Fruit fly (Drosophila melanogaster) whole organism, embryonic: Measurements from ENCODE around the gene Obp19a.

ENCODE experiments used
- Ada2b ChIP-seq: fragments of 200-800 bp; sonication (Bioruptor generic); IDR thresholded peaks from 2 replicates; pipeline ENCODE4 v1.3.6; 2022; ENCODE audit warnings: missing biosample characterization, missing genetic modification characterization
- Antp ChIP-seq: fragments of 200-800 bp; sonication (Bioruptor generic); optimal IDR thresholded peaks from 3 replicates; lab custom pipeline; 2016; ENCODE audit warnings: missing biosample characterization, missing genetic modification characterization
- CG10274 ChIP-seq: fragments of 200-800 bp; sonication (Bioruptor generic); optimal IDR thresholded peaks from 3 replicates; lab custom pipeline; 2017; ENCODE audit warnings: missing biosample characterization, mild to moderate bottlenecking, missing genetic modification characterization
- CG10462 ChIP-seq: fragments of 200-800 bp; sonication (Bioruptor generic); optimal IDR thresholded peaks from 2 replicates; lab custom pipeline; 2016; ENCODE audit warnings: missing biosample characterization, missing genetic modification characterization
- CG12071 ChIP-seq: fragments of 200-800 bp; sonication (Bioruptor generic); optimal IDR thresholded peaks from 3 replicates; lab custom pipeline; 2018; ENCODE audit warnings: missing biosample characterization, mild to moderate bottlenecking, missing genetic modification characterization
- CG12659 ChIP-seq: fragments of 200-800 bp; sonication (Bioruptor generic); optimal IDR thresholded peaks from 3 replicates; lab custom pipeline; 2017; ENCODE audit warnings: mild to moderate bottlenecking, missing biosample characterization, missing genetic modification reagents, missing genetic modification characterization
- CG13894 ChIP-seq: fragments of 200-800 bp; sonication (Bioruptor generic); optimal IDR thresholded peaks from 3 replicates; lab custom pipeline; 2018; ENCODE audit warnings: missing biosample characterization, mild to moderate bottlenecking, missing genetic modification characterization, moderate library complexity
- CG15601 ChIP-seq: fragments of 200-800 bp; sonication (Bioruptor generic); optimal IDR thresholded peaks from 3 replicates; lab custom pipeline; 2019; ENCODE audit warnings: missing biosample characterization, mild to moderate bottlenecking, missing genetic modification characterization, moderate library complexity
- CG1647 ChIP-seq: fragments of 200-800 bp; sonication (Bioruptor generic); optimal IDR thresholded peaks from 3 replicates; lab custom pipeline; 2016; ENCODE audit warnings: missing biosample characterization, missing genetic modification characterization
- CG16813 ChIP-seq: fragments of 200-800 bp; sonication (Bioruptor generic); IDR thresholded peaks from 3 replicates; pipeline ENCODE4 v1.3.6; 2022; ENCODE audit warnings: missing biosample characterization, missing genetic modification characterization; ENCODE audit not compliant: partially characterized antibody
- CG17186 ChIP-seq: fragments of 200-800 bp; sonication (Bioruptor generic); optimal IDR thresholded peaks from 3 replicates; lab custom pipeline; 2017; ENCODE audit warnings: missing biosample characterization, missing genetic modification reagents, missing genetic modification characterization
- CG17612 ChIP-seq: fragments of 200-800 bp; sonication (Bioruptor generic); IDR thresholded peaks from 2 replicates; pipeline ENCODE4 v1.3.6; 2022; ENCODE audit warnings: missing biosample characterization, missing genetic modification characterization
- CG17912 ChIP-seq: fragments of 200-800 bp; sonication (Bioruptor generic); optimal IDR thresholded peaks from 2 replicates; lab custom pipeline; 2018; ENCODE audit warnings: missing biosample characterization, mild to moderate bottlenecking, missing genetic modification characterization
- CG2120 ChIP-seq: fragments of 200-800 bp; sonication (Bioruptor generic); optimal IDR thresholded peaks from 3 replicates; lab custom pipeline; 2016; ENCODE audit warnings: missing biosample characterization, missing genetic modification characterization
- CG30431 ChIP-seq: fragments of 200-800 bp; sonication (Bioruptor generic); optimal IDR thresholded peaks from 2 replicates; lab custom pipeline; 2017; ENCODE audit warnings: missing biosample characterization, missing genetic modification characterization
- CG3065 ChIP-seq: fragments of 200-800 bp; sonication (Bioruptor generic); optimal IDR thresholded peaks from 2 replicates; lab custom pipeline; 2016; ENCODE audit warnings: missing biosample characterization, missing genetic modification characterization
- CG3407 ChIP-seq: fragments of 200-800 bp; sonication (Bioruptor generic); optimal IDR thresholded peaks from 2 replicates; lab custom pipeline; 2018; ENCODE audit warnings: missing biosample characterization, mild to moderate bottlenecking, missing genetic modification characterization
- CG3726 ChIP-seq: fragments of 200-800 bp; sonication (Bioruptor generic); IDR thresholded peaks from 3 replicates; pipeline ENCODE4, ENCODE4 v1.3.6; 2022; ENCODE audit warnings: missing biosample characterization, missing genetic modification characterization
- CG5245 ChIP-seq: fragments of 200-800 bp; sonication (Bioruptor generic); optimal IDR thresholded peaks from 3 replicates; lab custom pipeline; 2016; ENCODE audit warnings: missing biosample characterization, missing genetic modification characterization
- CG6791 ChIP-seq: fragments of 200-800 bp; sonication (Bioruptor generic); IDR thresholded peaks from 3 replicates; pipeline ENCODE4 v1.3.6; 2022; ENCODE audit warnings: missing biosample characterization, missing genetic modification characterization; ENCODE audit not compliant: partially characterized antibody
- CG7357 ChIP-seq: fragments of 200-800 bp; sonication (Bioruptor generic); IDR thresholded peaks from 3 replicates; pipeline ENCODE4 v1.3.6; 2022; ENCODE audit warnings: missing biosample characterization, missing genetic modification characterization
- CG7963 ChIP-seq: fragments of 200-800 bp; sonication (Bioruptor generic); IDR thresholded peaks from 3 replicates; pipeline ENCODE4 v1.3.6; 2022; ENCODE audit warnings: missing biosample characterization, missing genetic modification characterization; ENCODE audit not compliant: partially characterized antibody
- CG9817 ChIP-seq: fragments of 200-800 bp; sonication (Bioruptor generic); optimal IDR thresholded peaks from 2 replicates; lab custom pipeline; 2018; ENCODE audit warnings: missing biosample characterization, mild to moderate bottlenecking, missing genetic modification characterization, moderate library complexity
- Dp ChIP-seq: fragments of 200-800 bp; sonication (Bioruptor generic); optimal IDR thresholded peaks from 2 replicates; lab custom pipeline; 2018; ENCODE audit warnings: missing biosample characterization, mild to moderate bottlenecking, missing genetic modification characterization, moderate library complexity
- E2f1 ChIP-seq: fragments of 200-800 bp; sonication (Bioruptor generic); IDR thresholded peaks from 2 replicates; pipeline ENCODE4 v1.3.6; 2022; ENCODE audit warnings: missing biosample characterization, missing genetic modification characterization
- Elba2 ChIP-seq: fragments of 200-800 bp; sonication (Bioruptor generic); optimal IDR thresholded peaks from 3 replicates; lab custom pipeline; 2016; ENCODE audit warnings: missing biosample characterization, missing genetic modification characterization
- HHEX ChIP-seq: fragments of 200-800 bp; sonication (Bioruptor generic); optimal IDR thresholded peaks from 3 replicates; lab custom pipeline; 2017; ENCODE audit warnings: missing biosample characterization, mild to moderate bottlenecking, missing genetic modification characterization, missing genetic modification reagents
- HmgD ChIP-seq: fragments of 200-800 bp; sonication (Bioruptor generic); optimal IDR thresholded peaks from 3 replicates; lab custom pipeline; 2016; ENCODE audit warnings: missing biosample characterization, missing genetic modification characterization
- Hmx ChIP-seq: fragments of 200-800 bp; sonication (Bioruptor generic); optimal IDR thresholded peaks from 2 replicates; lab custom pipeline; 2016; ENCODE audit warnings: missing biosample characterization, missing genetic modification characterization
- Sox102F ChIP-seq: fragments of 200-800 bp; sonication (Bioruptor generic); optimal IDR thresholded peaks from 2 replicates; lab custom pipeline; 2018; ENCODE audit warnings: missing biosample characterization, mild to moderate bottlenecking, missing genetic modification characterization, moderate library complexity
- Sry-δ ChIP-seq: fragments of 200-800 bp; sonication (Bioruptor generic); optimal IDR thresholded peaks from 2 replicates; lab custom pipeline; 2016; ENCODE audit warnings: missing biosample characterization, missing genetic modification characterization
- Xbp1 ChIP-seq: fragments of 200-800 bp; sonication (Bioruptor generic); optimal IDR thresholded peaks from 3 replicates; lab custom pipeline; 2016; ENCODE audit warnings: missing biosample characterization, mild to moderate bottlenecking, missing genetic modification characterization
- aop ChIP-seq: fragments of 200-800 bp; sonication (Bioruptor generic); IDR thresholded peaks from 2 replicates; pipeline ENCODE4 v1.3.6; 2022; ENCODE audit warnings: missing biosample characterization, missing genetic modification characterization
- btn ChIP-seq: fragments of 200-800 bp; sonication (Bioruptor generic); optimal IDR thresholded peaks from 2 replicates; lab custom pipeline; 2016; ENCODE audit warnings: missing biosample characterization, missing genetic modification characterization
- cg ChIP-seq: fragments of 200-800 bp; sonication (Bioruptor generic); optimal IDR thresholded peaks from 3 replicates; lab custom pipeline; 2019; ENCODE audit warnings: missing biosample characterization, mild to moderate bottlenecking, missing genetic modification characterization, moderate library complexity
- crol ChIP-seq: fragments of 200-800 bp; sonication (Bioruptor generic); IDR thresholded peaks from 2 replicates; pipeline ENCODE4 v1.3.6; 2022; ENCODE audit warnings: missing biosample characterization, missing genetic modification characterization
- da ChIP-seq: fragments of 200-800 bp; sonication (Bioruptor generic); optimal IDR thresholded peaks from 2 replicates; lab custom pipeline; 2016; ENCODE audit warnings: missing biosample characterization, missing genetic modification characterization
- esg ChIP-seq: fragments of 200-800 bp; sonication (Bioruptor generic); conservative IDR thresholded peaks from 2 replicates; pipeline ENCODE4 v1.3.6; 2022; ENCODE audit warnings: missing biosample characterization, missing genetic modification characterization
- gce ChIP-seq: fragments of 200-800 bp; sonication (Bioruptor generic); IDR thresholded peaks from 3 replicates; pipeline ENCODE4 v1.3.6; 2022; ENCODE audit warnings: missing biosample characterization, missing genetic modification characterization
- grau ChIP-seq: fragments of 200-800 bp; optimal IDR thresholded peaks from 3 replicates; lab custom pipeline; 2019; ENCODE audit warnings: missing biosample characterization, mild to moderate bottlenecking, missing genetic modification characterization, moderate library complexity
- gsb ChIP-seq: fragments of 200-800 bp; sonication (Bioruptor generic); IDR thresholded peaks from 2 replicates; pipeline ENCODE4 v1.3.6; 2022; ENCODE audit warnings: missing biosample characterization, missing genetic modification characterization
- jigr1 ChIP-seq: fragments of 200-800 bp; sonication (Bioruptor generic); IDR thresholded peaks from 3 replicates; pipeline ENCODE4 v1.3.6; 2022; ENCODE audit warnings: missing biosample characterization, missing genetic modification characterization
- run ChIP-seq: fragments of 200-800 bp; sonication (Bioruptor generic); optimal IDR thresholded peaks from 3 replicates; lab custom pipeline; 2018; ENCODE audit warnings: missing biosample characterization, mild to moderate bottlenecking, missing genetic modification characterization
- sd ChIP-seq: fragments of 200-800 bp; sonication (Bioruptor generic); optimal IDR thresholded peaks from 3 replicates; lab custom pipeline; 2018; ENCODE audit warnings: missing biosample characterization, mild to moderate bottlenecking, missing genetic modification characterization, moderate library complexity
- slou ChIP-seq: fragments of 200-800 bp; sonication (Bioruptor generic); optimal IDR thresholded peaks from 3 replicates; lab custom pipeline; 2016; ENCODE audit warnings: missing biosample characterization, missing genetic modification characterization
- sug ChIP-seq: fragments of 200-800 bp; optimal IDR thresholded peaks from 2 replicates; lab custom pipeline; 2019; ENCODE audit warnings: missing biosample characterization, mild to moderate bottlenecking, missing genetic modification characterization, moderate library complexity
- tap ChIP-seq: fragments of 200-800 bp; optimal IDR thresholded peaks from 3 replicates; lab custom pipeline; 2019; ENCODE audit warnings: missing biosample characterization, mild to moderate bottlenecking, missing genetic modification characterization, moderate library complexity
- tup ChIP-seq: fragments of 200-800 bp; sonication (Bioruptor generic); optimal IDR thresholded peaks from 2 replicates; lab custom pipeline; 2016; ENCODE audit warnings: missing biosample characterization, mild to moderate bottlenecking, missing genetic modification characterization, moderate library complexity
- zfh1 ChIP-seq: fragments of 200-800 bp; sonication (Bioruptor generic); IDR thresholded peaks from 3 replicates; pipeline ENCODE4 v1.3.6; 2022; ENCODE audit warnings: missing biosample characterization, missing genetic modification characterization
- zfh2 ChIP-seq: fragments of 200-800 bp; sonication (Bioruptor generic); optimal IDR thresholded peaks from 2 replicates; lab custom pipeline; 2016; ENCODE audit warnings: missing biosample characterization, missing genetic modification characterization

Obp19a gene

dm6 chrX:20429482-20430204, 14.1 kb downstream of the Obp19a start, which contains the start of the genes CG11710 and mal (continued):
- TF ChIP-seq CG16813 (GFP tag; lab: Robert Waterston, UW) (peak; percentile 35; the same call in 1 of the 3 replicates), da (GFP tag; lab: Kevin White, UChicago) (no peak), CG12071 (no peak), HmgD (GFP tag; lab: Kevin White, UChicago) (peak; percentile 12), CG3726 (GFP tag; lab: Robert Waterston, UW) (no peak), CG10274 (GFP tag; lab: Kevin White, UChicago) (peak; percentile 67), gce (GFP tag; lab: Robert Waterston, UW) (peak; percentile 33; the same call in 1 of the 3 replicates), CG17912 (no peak), sug (tag; lab: Kevin White, UChicago) (peak; percentile 81), CG7357 (GFP tag; lab: Robert Waterston, UW) (peak; percentile 71), esg (GFP tag; lab: Robert Waterston, UW) (peak; percentile 80), tup (GFP tag; lab: Kevin White, UChicago) (peak; percentile 45), Ada2b (peak; percentile 73), sd (tag; lab: Kevin White, UChicago) (no peak), CG17612 (no peak), tap (tag; lab: Kevin White, UChicago) (peak; percentile 79), CG17186 (GFP tag; lab: Kevin White, UChicago) (peak; percentile 0), Antp (GFP tag; lab: Kevin White, UChicago) (peak; percentile 50), CG9817 (tag; lab: Kevin White, UChicago) (peak; percentile 67), slou (peak; percentile 69), btn (GFP tag; lab: Kevin White, UChicago) (peak; percentile 14), zfh2 (GFP tag; lab: Kevin White, UChicago) (peak; percentile 73), jigr1 (peak; percentile 59; the same call in 1 of the 3 replicates), Xbp1 (GFP tag; lab: Kevin White, UChicago) (peak; percentile 73), run (no peak), CG12659 (peak; percentile 82), CG5245 (GFP tag; lab: Kevin White, UChicago) (peak; percentile 76), CG3065 (GFP tag; lab: Kevin White, UChicago) (no peak), CG2120 (GFP tag; lab: Kevin White, UChicago) (peak; percentile 85), CG1647 (GFP tag; lab: Kevin White, UChicago) (peak; percentile 70), CG7963 (GFP tag; lab: Robert Waterston, UW) (no peak), E2f1 (GFP tag; lab: Robert Waterston, UW) (peak; percentile 73), gsb (GFP tag; lab: Robert Waterston, UW) (no peak), crol (GFP tag; lab: Robert Waterston, UW) (no peak), Hmx (GFP tag; lab: Kevin White, UChicago) (peak; percentile 62), CG15601 (no peak), CG10462 (GFP tag; lab: Kevin White, UChicago) (peak; percentile 43), cg (GFP tag; lab: Kevin White, UChicago) (no peak), Elba2 (no peak), CG13894 (tag; lab: Kevin White, UChicago) (peak; percentile 83), Sox102F (GFP tag; lab: Kevin White, UChicago) (no peak), zfh1 (GFP tag; lab: Robert Waterston, UW) (peak; percentile 50; the same call in 2 of the 3 replicates), CG3407 (GFP tag; lab: Kevin White, UChicago) (no peak), grau (tag; lab: Kevin White, UChicago) (peak; percentile 81), HHEX (no peak), CG30431 (GFP tag; lab: Kevin White, UChicago) (no peak), aop (GFP tag; lab: Robert Waterston, UW) (no peak), Dp (GFP tag; lab: Kevin White, UChicago) (peak; percentile 12), Sry-δ (GFP tag; lab: Kevin White, UChicago) (peak; percentile 36), CG6791 (GFP tag; lab: Robert Waterston, UW) (peak; percentile 42; the same call in 2 of the 3 replicates)
